Fruit fly (Drosophila melanogaster) whole organism, prepupa: ENCODE data around the gene CG31205.
A peak's percentile ranks its signal among the peaks of the same experiment; 100 is the strongest.

Experiments
- Blimp-1 ChIP-seq: fragments of 200-800 bp; sonication (Bioruptor generic); optimal IDR thresholded peaks from 3 replicates; lab custom pipeline; 2017; ENCODE audit warnings: missing biosample characterization, missing genetic modification characterization, mild to moderate bottlenecking, moderate library complexity, missing genetic modification reagents
- CG10631 ChIP-seq: fragments of 200-800 bp; sonication (Bioruptor generic); optimal IDR thresholded peaks from 2 replicates; lab custom pipeline; 2016; ENCODE audit warnings: missing biosample characterization, missing genetic modification characterization
- CG11294 ChIP-seq: fragments of 200-800 bp; sonication (Bioruptor generic); IDR thresholded peaks from 2 replicates; pipeline ENCODE4 v1.3.6; 2022; ENCODE audit warnings: missing biosample characterization, missing genetic modification characterization
- CG11762 ChIP-seq: fragments of 200-800 bp; sonication (Bioruptor generic); optimal IDR thresholded peaks from 3 replicates; lab custom pipeline; 2016; ENCODE audit warnings: missing biosample characterization, missing genetic modification characterization; ENCODE audit not compliant: insufficient read depth
- CG11902 ChIP-seq: fragments of 200-800 bp; sonication (Bioruptor generic); optimal IDR thresholded peaks from 3 replicates; lab custom pipeline; 2016; ENCODE audit warnings: missing biosample characterization, missing genetic modification characterization
- CG15336 ChIP-seq: fragments of 200-800 bp; sonication (Bioruptor generic); IDR thresholded peaks from 2 replicates; pipeline ENCODE4 v1.3.6; 2022; ENCODE audit warnings: missing biosample characterization, missing genetic modification characterization
- CG1621 ChIP-seq: fragments of 200-800 bp; sonication (Bioruptor generic); optimal IDR thresholded peaks from 3 replicates; lab custom pipeline; 2018; ENCODE audit warnings: missing biosample characterization, mild to moderate bottlenecking, missing genetic modification characterization
- CG16779 ChIP-seq: fragments of 200-800 bp; sonication (Bioruptor generic); optimal IDR thresholded peaks from 3 replicates; lab custom pipeline; 2017; ENCODE audit warnings: missing biosample characterization, mild to moderate bottlenecking, missing genetic modification characterization
- CG31627 ChIP-seq: fragments of 200-800 bp; sonication (Bioruptor generic); optimal IDR thresholded peaks from 3 replicates; lab custom pipeline; 2016; ENCODE audit warnings: missing biosample characterization, missing genetic modification characterization
- CG32006 ChIP-seq: fragments of 200-800 bp; sonication (Bioruptor generic); optimal IDR thresholded peaks from 3 replicates; lab custom pipeline; 2017; ENCODE audit warnings: missing biosample characterization, mild to moderate bottlenecking, missing genetic modification characterization
- CG34406 ChIP-seq: fragments of 200-800 bp; sonication (Bioruptor generic); optimal IDR thresholded peaks from 3 replicates; lab custom pipeline; 2016; ENCODE audit warnings: missing biosample characterization, missing genetic modification characterization
- CG3919 ChIP-seq: fragments of 200-800 bp; sonication (Bioruptor generic); optimal IDR thresholded peaks from 3 replicates; lab custom pipeline; 2016; ENCODE audit warnings: missing biosample characterization, missing genetic modification characterization
- CG4318 ChIP-seq: fragments of 200-800 bp; sonication (Bioruptor generic); optimal IDR thresholded peaks from 3 replicates; lab custom pipeline; 2017; ENCODE audit warnings: missing biosample characterization, mild to moderate bottlenecking, missing genetic modification characterization
- CG6163 ChIP-seq: fragments of 200-800 bp; sonication (Bioruptor generic); IDR thresholded peaks from 3 replicates; pipeline ENCODE4 v1.3.6; 2022; ENCODE audit warnings: missing biosample characterization, missing genetic modification characterization
- CG6792 ChIP-seq: fragments of 200-800 bp; sonication (Bioruptor generic); optimal IDR thresholded peaks from 3 replicates; lab custom pipeline; 2016; ENCODE audit warnings: missing biosample characterization, missing genetic modification characterization
- CG6808 ChIP-seq: fragments of 200-800 bp; sonication (Bioruptor generic); optimal IDR thresholded peaks from 3 replicates; lab custom pipeline; 2017; ENCODE audit warnings: missing biosample characterization, missing genetic modification characterization, mild to moderate bottlenecking, moderate library complexity, missing genetic modification reagents
- CG6854 ChIP-seq: fragments of 200-800 bp; sonication (Bioruptor generic); optimal IDR thresholded peaks from 2 replicates; lab custom pipeline; 2017; ENCODE audit warnings: missing biosample characterization, mild to moderate bottlenecking, missing genetic modification characterization
- CG7368 ChIP-seq: fragments of 200-800 bp; sonication (Bioruptor generic); optimal IDR thresholded peaks from 3 replicates; lab custom pipeline; 2016; ENCODE audit warnings: missing biosample characterization, missing genetic modification characterization
- CG8319 ChIP-seq: fragments of 200-800 bp; sonication (Bioruptor generic); optimal IDR thresholded peaks from 3 replicates; lab custom pipeline; 2016; ENCODE audit warnings: missing biosample characterization, missing genetic modification characterization
- CG8632 ChIP-seq: fragments of 200-800 bp; sonication (Bioruptor generic); optimal IDR thresholded peaks from 3 replicates; lab custom pipeline; 2016; ENCODE audit warnings: missing biosample characterization, missing genetic modification characterization
- CG9139 ChIP-seq: fragments of 200-800 bp; sonication (Bioruptor generic); optimal IDR thresholded peaks from 3 replicates; lab custom pipeline; 2017; ENCODE audit warnings: missing biosample characterization, mild to moderate bottlenecking, missing genetic modification characterization
- Eip75B ChIP-seq: fragments of 200-800 bp; sonication (Bioruptor generic); optimal IDR thresholded peaks from 3 replicates; lab custom pipeline; 2016; ENCODE audit warnings: missing biosample characterization, missing genetic modification characterization
- Eip78C ChIP-seq: fragments of 200-800 bp; sonication (Bioruptor generic); peaks from one replicate; lab custom pipeline; 2016; ENCODE audit warnings: missing biosample characterization, missing genetic modification characterization
- Eip93F ChIP-seq: fragments of 200-800 bp; sonication (Bioruptor generic); optimal IDR thresholded peaks from 2 replicates; lab custom pipeline; 2016; ENCODE audit warnings: missing biosample characterization, mild to moderate bottlenecking, missing genetic modification characterization
- Ets21C ChIP-seq: fragments of 200-800 bp; sonication (Bioruptor generic); optimal IDR thresholded peaks from 3 replicates; lab custom pipeline; 2016; ENCODE audit warnings: missing biosample characterization, missing genetic modification characterization
- Ets96B ChIP-seq: fragments of 200-800 bp; optimal IDR thresholded peaks from 2 replicates; lab custom pipeline; 2019; ENCODE audit warnings: missing biosample characterization, mild to moderate bottlenecking, missing genetic modification characterization, moderate library complexity
- Hr38 ChIP-seq: sonication (Bioruptor generic); optimal IDR thresholded peaks from 2 replicates; lab custom pipeline; 2016; ENCODE audit warnings: missing biosample characterization, missing genetic modification characterization
- Hr39 ChIP-seq: fragments of 200-800 bp; sonication (Bioruptor generic); optimal IDR thresholded peaks from 2 replicates; lab custom pipeline; 2016; ENCODE audit warnings: missing biosample characterization, missing genetic modification characterization
- Hr4 ChIP-seq: fragments of 200-800 bp; sonication (Bioruptor generic); optimal IDR thresholded peaks from 3 replicates; lab custom pipeline; 2016; ENCODE audit warnings: missing biosample characterization, missing genetic modification characterization
- Met ChIP-seq: fragments of 200-800 bp; sonication (Bioruptor generic); optimal IDR thresholded peaks from 3 replicates; lab custom pipeline; 2016; ENCODE audit warnings: missing biosample characterization, missing genetic modification characterization
- Smox ChIP-seq: fragments of 200-800 bp; sonication (Bioruptor generic); optimal IDR thresholded peaks from 3 replicates; lab custom pipeline; 2016; ENCODE audit warnings: missing biosample characterization, missing genetic modification characterization
- Sox102F ChIP-seq: fragments of 200-800 bp; sonication (Bioruptor generic); optimal IDR thresholded peaks from 2 replicates; lab custom pipeline; 2016; ENCODE audit warnings: missing biosample characterization, mild to moderate bottlenecking, missing genetic modification characterization
- Sox14 ChIP-seq: fragments of 200-800 bp; sonication (Bioruptor generic); optimal IDR thresholded peaks from 3 replicates; lab custom pipeline; 2016; ENCODE audit warnings: missing biosample characterization, missing genetic modification characterization
- Sox15 ChIP-seq: fragments of 200-800 bp; sonication (Bioruptor generic); optimal IDR thresholded peaks from 3 replicates; lab custom pipeline; 2016; ENCODE audit warnings: missing biosample characterization, missing genetic modification characterization
- acj6 ChIP-seq: fragments of 200-800 bp; sonication (Bioruptor generic); optimal IDR thresholded peaks from 3 replicates; lab custom pipeline; 2016; ENCODE audit warnings: missing biosample characterization, missing genetic modification characterization
- cyc ChIP-seq: fragments of 200-800 bp; sonication (Bioruptor generic); optimal IDR thresholded peaks from 3 replicates; lab custom pipeline; 2016; ENCODE audit warnings: missing biosample characterization, missing genetic modification characterization
- dac ChIP-seq: fragments of 200-800 bp; sonication (Bioruptor generic); optimal IDR thresholded peaks from 2 replicates; lab custom pipeline; 2017; ENCODE audit warnings: missing biosample characterization, mild to moderate bottlenecking, missing genetic modification characterization
- dsx ChIP-seq: fragments of 200-800 bp; optimal IDR thresholded peaks from 3 replicates; lab custom pipeline; 2019; ENCODE audit warnings: missing biosample characterization, mild to moderate bottlenecking, missing genetic modification characterization, moderate library complexity; ENCODE audit not compliant: poor library complexity, severe bottlenecking
- eg ChIP-seq: fragments of 200-800 bp; sonication (Bioruptor generic); IDR thresholded peaks from 3 replicates; pipeline ENCODE4 v1.3.6; 2022; ENCODE audit warnings: missing biosample characterization, missing genetic modification characterization
- esn ChIP-seq: fragments of 200-800 bp; sonication (Bioruptor generic); optimal IDR thresholded peaks from 2 replicates; lab custom pipeline; 2016; ENCODE audit warnings: missing biosample characterization, mild to moderate bottlenecking, missing genetic modification characterization, moderate library complexity
- lz ChIP-seq: fragments of 200-800 bp; sonication (Bioruptor generic); optimal IDR thresholded peaks from 3 replicates; lab custom pipeline; 2016; ENCODE audit warnings: missing biosample characterization, missing genetic modification characterization
- salr ChIP-seq, 2 experiments: fragments of 200-800 bp; sonication (Bioruptor generic); optimal IDR thresholded peaks; 3 replicates each; lab custom pipeline; 2016 to 2018; ENCODE audit warnings: missing biosample characterization in 2 of 2, missing genetic modification characterization in 2 of 2, mild to moderate bottlenecking in 1 of 2
- ss ChIP-seq, 2 experiments: fragments of 200-800 bp; sonication (Bioruptor generic); optimal IDR thresholded peaks; 2 replicates in 1 of 2; 3 replicates in 1 of 2; lab custom pipeline; 2017 to 2018; ENCODE audit warnings: mild to moderate bottlenecking in 2 of 2, missing biosample characterization in 2 of 2, missing genetic modification characterization in 2 of 2, moderate library complexity in 1 of 2
- svp ChIP-seq: fragments of 200-800 bp; sonication (Bioruptor generic); peaks from one replicate; lab custom pipeline; 2016; ENCODE audit warnings: missing biosample characterization, missing genetic modification characterization
- topi ChIP-seq: fragments of 200-800 bp; sonication (Bioruptor generic); optimal IDR thresholded peaks from 3 replicates; lab custom pipeline; 2016; ENCODE audit warnings: missing biosample characterization, missing genetic modification characterization
- vri ChIP-seq: fragments of 200-800 bp; sonication (Bioruptor generic); optimal IDR thresholded peaks from 3 replicates; lab custom pipeline; 2016; ENCODE audit warnings: missing biosample characterization, mild to moderate bottlenecking, missing genetic modification characterization

The CG31205 gene

DNA sequence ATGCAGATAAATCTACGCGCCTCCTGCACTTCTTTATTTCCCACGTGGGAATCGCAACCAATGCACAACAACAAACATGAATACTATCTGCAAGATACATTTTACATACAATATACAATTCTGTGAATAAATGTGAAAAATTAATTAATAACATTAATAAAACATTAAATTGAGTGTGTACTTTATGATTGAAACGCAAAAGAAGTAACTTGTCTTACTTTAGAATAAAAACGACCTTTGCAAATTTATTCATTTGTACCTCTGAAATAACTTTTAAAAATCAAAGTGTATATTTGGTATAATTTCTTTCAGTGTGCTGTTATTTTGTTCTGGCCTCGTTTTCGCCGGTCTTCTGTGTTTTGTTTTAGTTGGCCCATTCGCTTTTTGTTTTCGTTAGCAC lies 32.6 kb downstream of the CG31205 start (continued):
- TF ChIP-seq Ets96B (peak; percentile 75), CG7368 (GFP tag; lab: Kevin White, UChicago) (peak; percentile 61), Hr4 (GFP tag; lab: Kevin White, UChicago) (peak; percentile 57), CG32006 (GFP tag; lab: Kevin White, UChicago) (peak; percentile 70), acj6 (GFP tag; lab: Kevin White, UChicago) (peak; percentile 72), CG6163 (GFP tag; lab: Robert Waterston, UW) (peak; percentile 54; the same call in 2 of the 3 replicates), Ets21C (GFP tag; lab: Kevin White, UChicago) (peak; percentile 35), CG11762 (GFP tag; lab: Kevin White, UChicago) (peak; percentile 44), CG9139 (GFP tag; lab: Kevin White, UChicago) (peak; percentile 43), CG6808 (peak; percentile 53), Sox102F (GFP tag; lab: Kevin White, UChicago) (peak; percentile 70), dsx (GFP tag; lab: Kevin White, UChicago) (peak; percentile 69), Eip75B (GFP tag; lab: Kevin White, UChicago) (peak; percentile 73), CG31627 (GFP tag; lab: Kevin White, UChicago) (peak; percentile 68), CG3919 (peak; percentile 70), eg (GFP tag; lab: Robert Waterston, UW) (peak; percentile 59), CG6792 (GFP tag; lab: Kevin White, UChicago) (peak; percentile 65), CG1621 (tag; lab: Kevin White, UChicago) (no peak), topi (GFP tag; lab: Kevin White, UChicago) (peak; percentile 80), CG10631 (GFP tag; lab: Kevin White, UChicago) (peak; percentile 65), CG11902 (GFP tag; lab: Kevin White, UChicago) (peak; percentile 12), CG8319 (GFP tag; lab: Kevin White, UChicago) (peak; percentile 68), Sox15 (GFP tag; lab: Kevin White, UChicago) (peak; percentile 41), CG11294 (GFP tag; lab: Robert Waterston, UW) (no peak), Blimp-1 (GFP tag; lab: Kevin White, UChicago) (peak; percentile 61), CG15336 (GFP tag; lab: Robert Waterston, UW) (peak; percentile 60), CG8632 (GFP tag; lab: Kevin White, UChicago) (peak; percentile 62)

DNA sequence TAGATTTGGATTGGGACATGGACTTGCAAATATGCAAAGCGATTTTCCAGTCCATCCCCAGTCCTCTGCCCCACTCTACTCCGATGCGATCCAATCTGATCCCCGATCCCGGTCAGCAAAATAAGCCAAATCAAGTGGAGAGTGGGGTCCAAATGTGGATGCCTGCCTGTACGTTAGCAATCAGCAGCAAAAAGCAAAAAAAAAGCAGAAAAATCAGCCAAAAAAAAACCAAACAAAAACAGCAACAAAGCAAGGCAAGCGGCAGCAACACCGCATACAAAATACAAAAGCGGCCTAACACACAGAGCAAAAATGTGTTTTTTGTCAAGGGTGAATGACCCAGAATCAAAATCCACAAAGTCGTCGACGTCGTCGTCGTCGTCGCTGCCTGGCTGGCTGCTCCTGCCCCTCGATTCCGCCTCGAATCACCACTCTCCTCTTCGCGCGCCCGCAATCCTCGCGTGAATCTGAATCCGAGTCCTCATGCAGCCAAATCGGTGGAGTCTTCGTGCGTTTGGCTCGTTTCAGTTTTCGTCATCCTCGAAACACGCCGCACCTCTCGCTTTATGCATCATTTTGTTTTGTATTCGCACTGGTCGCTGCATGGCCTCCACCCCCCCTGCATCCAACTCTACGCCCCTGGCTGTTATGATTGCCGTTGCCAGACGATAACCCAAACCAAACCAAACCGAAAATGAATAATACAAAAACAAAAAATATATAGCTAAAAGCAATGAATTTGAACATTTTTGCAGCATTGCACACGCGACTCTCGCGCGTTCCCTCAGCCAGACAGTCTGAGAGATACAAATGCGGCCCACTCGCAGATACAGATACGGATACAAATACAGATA lies 34.1 kb downstream of the CG31205 start:
- peak; percentile 59 for TF ChIP-seq Ets21C (GFP tag; lab: Kevin White, UChicago)
- no peak for TF ChIP-seq CG11902 (GFP tag; lab: Kevin White, UChicago)
- peak; percentile 31 for TF ChIP-seq Eip93F (GFP tag; lab: Kevin White, UChicago)
- TF ChIP-seq svp (GFP tag; lab: Kevin White, UChicago): peak; percentile 98
- no peak for TF ChIP-seq CG4318
- TF ChIP-seq Met (GFP tag; lab: Kevin White, UChicago): peak; percentile 69
- peak; percentile 33; the same call in 1 of the 2 replicates for TF ChIP-seq CG15336 (GFP tag; lab: Robert Waterston, UW)
- TF ChIP-seq Sox14 (GFP tag; lab: Kevin White, UChicago): peak; percentile 40
- TF ChIP-seq Eip75B (GFP tag; lab: Kevin White, UChicago): peak; percentile 42
- TF ChIP-seq Hr4 (GFP tag; lab: Kevin White, UChicago): no peak
- peak; percentile 81 for TF ChIP-seq Eip78C
- TF ChIP-seq CG32006 (GFP tag; lab: Kevin White, UChicago): no peak
- TF ChIP-seq Hr39 (GFP tag; lab: Kevin White, UChicago): peak; percentile 56
- TF ChIP-seq lz (GFP tag; lab: Kevin White, UChicago): peak; percentile 58
- peak; percentile 18 for TF ChIP-seq CG8319 (GFP tag; lab: Kevin White, UChicago)
- TF ChIP-seq dac (GFP tag; lab: Kevin White, UChicago): no peak
- peak; percentile 59 for TF ChIP-seq cyc (GFP tag; lab: Kevin White, UChicago)
- TF ChIP-seq Blimp-1 (GFP tag; lab: Kevin White, UChicago): peak; percentile 7
- TF ChIP-seq Smox (GFP tag; lab: Kevin White, UChicago): peak; percentile 45
- TF ChIP-seq Hr38 (GFP tag; lab: Kevin White, UChicago): no peak
- TF ChIP-seq vri: peak; percentile 92
- TF ChIP-seq Sox102F (GFP tag; lab: Kevin White, UChicago): peak; percentile 46
- TF ChIP-seq CG6854 (GFP tag; lab: Kevin White, UChicago): peak; percentile 79
- no peak for TF ChIP-seq CG8632 (GFP tag; lab: Kevin White, UChicago)
- TF ChIP-seq ss (GFP tag; optimal IDR thresholded peaks at IDR 0.05; lab: Kevin White, UChicago): peak in 1 of 2 experiments; percentile 5
- TF ChIP-seq acj6 (GFP tag; lab: Kevin White, UChicago): no peak
- TF ChIP-seq CG34406: no peak
- peak; percentile 10 for TF ChIP-seq CG16779
- peak; percentile 65 for TF ChIP-seq esn (GFP tag; lab: Kevin White, UChicago)
- peak in 1 of 2 experiments; percentile 61 for TF ChIP-seq salr (GFP tag; optimal IDR thresholded peaks at IDR 0.05; lab: Kevin White, UChicago)
